Worm (Caenorhabditis elegans) whole organism, midembryonic: ENCODE results near the gene mltn-13.

Experiments
- T22C8.4 ChIP-seq: fragments of 200-800 bp; sonication (Bioruptor generic); IDR thresholded peaks from 2 replicates; pipeline ENCODE4 v1.3.6; 2022; ENCODE audit warnings: missing genetic modification characterization, missing compliant biosample characterization
- flt-1 ChIP-seq: fragments of 200-800 bp; sonication (Bioruptor generic); IDR thresholded peaks from 2 replicates; pipeline ENCODE4 v1.3.6; 2022; ENCODE audit warnings: missing genetic modification characterization, missing compliant biosample characterization
- klf-2 ChIP-seq: fragments of 200-800 bp; sonication (Bioruptor generic); conservative IDR thresholded peaks from 2 replicates; pipeline ENCODE4 v1.3.6; 2022; ENCODE audit warnings: missing genetic modification reagents, missing genetic modification characterization, missing compliant biosample characterization

DNA sequence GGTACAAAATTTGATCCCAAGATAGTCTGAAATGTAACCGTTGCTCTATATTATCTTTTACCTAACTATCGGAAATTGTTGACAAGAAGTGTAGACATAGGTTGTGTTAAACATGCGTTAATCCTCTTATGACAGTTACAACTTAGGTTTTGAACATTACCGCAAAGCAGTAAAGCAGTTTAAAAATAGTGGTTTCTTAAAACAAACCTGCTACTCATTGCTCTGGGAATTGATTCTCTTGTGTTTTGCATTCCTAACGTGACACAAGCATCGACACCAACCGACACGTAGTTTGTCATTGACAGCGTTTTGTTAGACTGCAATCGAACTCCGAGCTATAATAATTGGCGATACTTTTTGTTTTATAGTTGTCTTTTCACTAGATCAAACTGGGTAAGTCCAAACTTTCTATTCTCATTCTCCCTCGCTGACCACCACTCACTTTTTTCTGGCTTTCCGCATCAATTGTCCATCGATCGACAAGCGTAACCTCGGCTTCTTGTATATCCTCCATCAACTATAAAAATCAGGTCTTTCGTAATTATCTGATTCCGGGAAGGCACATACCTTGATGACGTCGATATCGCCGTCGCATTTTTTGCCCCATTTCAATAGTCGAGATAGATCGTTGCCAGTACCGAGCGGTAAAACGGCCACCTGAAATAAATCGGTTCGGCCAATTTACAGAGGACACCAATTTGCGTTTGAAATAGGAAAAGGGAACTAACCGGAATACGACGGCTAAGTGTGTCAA is 47.8 kb upstream of the mltn-13 start:
- no peak for TF ChIP-seq T22C8.4
- no peak for TF ChIP-seq flt-1 (GFP tag; lab: Robert Waterston, UW)
- no peak for TF ChIP-seq klf-2 (GFP tag; lab: Robert Waterston, UW)
